Fruit fly (Drosophila melanogaster) S2 (cell line): ENCODE data around the gene Mettl2.
A peak's percentile ranks its signal among the peaks of the same experiment; 100 is the strongest.

Experiments
- CG8478 ChIP-seq: fragments of >200 bp; optimal IDR thresholded peaks from 2 replicates; lab custom pipeline; 2018
- CTCF ChIP-seq, 2 experiments: fragments of >200 bp; optimal IDR thresholded peaks; 2 replicates each; lab custom pipeline; 2018

DNA sequence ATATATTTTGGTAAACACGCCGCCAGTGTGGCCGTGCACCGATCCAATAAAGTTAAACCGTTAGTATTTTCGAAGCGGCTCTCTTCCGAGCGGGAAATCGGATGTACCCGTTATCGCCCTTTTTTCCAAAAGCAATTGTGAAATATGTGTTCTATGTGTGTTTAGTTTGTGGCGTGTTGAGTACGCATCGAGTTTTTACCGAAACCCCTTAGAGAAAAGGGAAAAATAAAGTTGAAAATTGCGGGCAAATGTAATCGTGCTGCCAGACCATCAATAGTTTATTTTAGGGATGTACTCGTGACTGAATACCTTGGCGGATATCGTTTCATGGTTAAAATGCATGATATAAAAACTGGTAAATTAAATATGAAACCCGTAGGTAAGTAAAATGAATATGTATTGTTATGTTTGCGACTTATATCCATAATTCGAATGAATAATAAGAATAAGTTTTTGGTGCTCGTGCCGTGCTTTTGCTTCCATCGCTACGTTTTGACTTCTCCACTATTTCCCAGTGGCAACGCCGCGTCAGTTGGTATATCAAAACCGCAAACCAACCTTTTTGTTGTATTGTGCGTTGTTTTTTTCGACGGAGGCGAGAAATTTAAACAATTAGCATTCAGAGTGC lies at the start of gene Mettl2, which contains the start of gene Bgb:
- TF ChIP-seq CG8478 (lab: Kevin White, UChicago) (no peak), CTCF (optimal IDR thresholded peaks at IDR 0.05; lab: Kevin White, UChicago) (peak in 1 of 2 experiments; percentile 13)
